Worm (Caenorhabditis elegans): ENCODE measurements around the gene C11E4.7.

- TF ChIP-seq F49E8.2 (tag; optimal IDR thresholded peaks at IDR 0.05; ENCODE audit: borderline replicate concordance): no peak
- no peak for TF ChIP-seq zfp-2 (tag; optimal IDR thresholded peaks at IDR 0.05)
- no peak for TF ChIP-seq ama-1 (optimal IDR thresholded peaks at IDR 0.05)
- no peak for TF ChIP-seq egl-27 (tag; optimal IDR thresholded peaks at IDR 0.05)
- TF ChIP-seq lin-13 (GFP tag; optimal IDR thresholded peaks at IDR 0.05): no peak
- no peak for TF ChIP-seq nhr-48 (tag; optimal IDR thresholded peaks at IDR 0.05)
- no peak for TF ChIP-seq ceh-32 (tag; optimal IDR thresholded peaks at IDR 0.05; ENCODE audit: poor library complexity)
- TF ChIP-seq fos-1 (tag; optimal IDR thresholded peaks at IDR 0.05): no peak
- TF ChIP-seq snpc-1.2 (GFP tag; IDR thresholded peaks at IDR 0.05): no peak
- no peak for TF ChIP-seq nhr-41 (GFP tag; IDR thresholded peaks at IDR 0.05)
These were observed 13.8 kb upstream of the C11E4.7 start for ce11 chrX:9603180-9603579.
